Worm (Caenorhabditis elegans): ENCODE measurements around the gene igdb-2.

DNA sequence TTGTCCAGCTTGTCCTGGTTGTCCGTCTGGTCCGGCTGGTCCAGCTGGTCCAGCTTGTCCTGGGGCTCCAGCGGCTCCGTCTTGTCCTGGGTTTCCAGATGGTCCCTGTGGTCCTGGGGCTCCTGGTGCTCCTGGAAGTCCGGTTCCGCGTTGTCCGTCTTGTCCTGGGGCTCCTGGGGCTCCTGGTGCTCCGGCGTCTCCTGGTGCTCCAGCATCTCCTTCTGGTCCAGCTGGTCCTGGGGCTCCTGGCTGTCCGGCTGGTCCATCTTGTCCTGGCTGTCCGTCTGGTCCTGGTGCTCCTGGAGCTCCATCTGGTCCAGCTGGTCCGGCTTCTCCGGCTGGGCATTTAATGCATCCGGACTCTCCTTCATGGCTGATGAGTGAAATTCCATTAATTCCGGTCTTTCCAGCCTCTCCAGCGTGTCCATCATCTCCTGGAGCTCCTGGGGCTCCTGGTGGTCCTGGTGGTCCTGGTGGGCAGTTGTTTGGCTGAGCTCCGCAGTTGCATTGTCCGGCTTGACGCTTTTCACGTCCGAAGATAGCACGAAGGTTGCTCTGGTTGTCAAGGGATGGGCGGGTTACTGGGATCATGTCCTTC, 40.7 kb upstream of the igdb-2 start:
- TF ChIP-seq unc-62 (GFP tag; optimal IDR thresholded peaks at IDR 0.05): no peak
- TF ChIP-seq ceh-82 (tag; optimal IDR thresholded peaks at IDR 0.05): no peak
- TF ChIP-seq fos-1 (tag; optimal IDR thresholded peaks at IDR 0.05): no peak
- TF ChIP-seq egl-27 (tag; optimal IDR thresholded peaks at IDR 0.05): no peak
